Fruit fly (Drosophila melanogaster): ENCODE measurements around the gene CG8661.

The CG8661 gene

DNA sequence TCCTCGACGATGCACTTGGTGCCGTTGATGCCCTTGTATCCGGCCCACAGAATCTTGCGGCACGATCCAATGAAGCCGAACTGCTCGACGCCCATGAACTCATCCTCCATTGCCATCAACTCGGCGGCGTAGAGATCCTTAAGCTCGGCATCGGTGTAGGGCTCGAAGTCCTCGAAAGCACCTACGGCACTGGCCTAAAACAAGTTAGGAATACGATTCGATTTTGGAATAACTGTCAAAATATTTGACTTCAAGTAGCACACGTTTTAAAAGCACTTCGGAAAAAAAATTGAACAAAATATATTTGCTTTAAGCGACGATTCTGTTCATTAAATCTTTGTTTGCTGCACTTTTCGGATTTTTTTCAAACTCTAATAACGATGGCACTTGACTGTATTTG lies 2.1 kb downstream of the CG8661 start, which contains the start of gene CG5445:
Gene CG5445, plus strand, starts transcription at position 301 of the 400 bp plus-strand sequence.
- TF ChIP-seq CG17801 (GFP tag; optimal IDR thresholded peaks at IDR 0.05; ENCODE audit: partially characterized antibody): no peak

DNA sequence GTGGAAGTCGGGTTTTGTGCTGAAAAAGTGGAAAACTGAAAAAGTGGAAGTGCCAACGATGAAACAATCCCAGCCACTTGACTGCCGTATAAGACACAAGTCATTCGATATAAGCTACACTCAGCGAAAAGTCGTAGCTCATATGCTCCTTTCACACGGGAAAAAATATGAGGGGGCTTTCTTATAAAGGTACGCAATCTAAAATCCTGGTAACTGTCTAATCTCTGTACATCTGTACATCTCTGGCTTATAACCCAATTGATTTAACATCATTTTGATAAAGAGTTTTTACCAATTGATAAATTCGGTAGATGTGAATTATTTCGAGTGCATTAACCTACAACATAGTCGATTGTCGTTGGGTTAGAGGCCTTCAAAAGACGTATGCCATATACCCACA lies 9.5 kb downstream of the CG8661 start:
- TF ChIP-seq CG17801 (GFP tag; optimal IDR thresholded peaks at IDR 0.05; ENCODE audit: partially characterized antibody): no peak

dm6 chrX:17265402-17266028 lies 18.8 kb downstream of the CG8661 start:
- TF ChIP-seq CG17801 (GFP tag; optimal IDR thresholded peaks at IDR 0.05; ENCODE audit: partially characterized antibody): no peak

dm6 chrX:17262049-17262448 lies 22.3 kb downstream of the CG8661 start:
- TF ChIP-seq CG17801 (GFP tag; optimal IDR thresholded peaks at IDR 0.05; ENCODE audit: partially characterized antibody): no peak

- TF ChIP-seq CG17801 (GFP tag; optimal IDR thresholded peaks at IDR 0.05; ENCODE audit: partially characterized antibody): no peak
These were observed 28.6 kb downstream of the CG8661 start for dm6 chrX:17255677-17256076.

- TF ChIP-seq CG17801 (GFP tag; optimal IDR thresholded peaks at IDR 0.05; ENCODE audit: partially characterized antibody): no peak
These were observed 30.2 kb downstream of the CG8661 start for dm6 chrX:17254094-17254493.

- peak; percentile 16 for TF ChIP-seq CG17801 (GFP tag; optimal IDR thresholded peaks at IDR 0.05; ENCODE audit: partially characterized antibody)
These were observed 35.0 kb downstream of the CG8661 start, which contains the start of gene CG8675 for dm6 chrX:17249326-17249725. TSS of gene CG8675 (minus strand) at chrX:17249502.

DNA sequence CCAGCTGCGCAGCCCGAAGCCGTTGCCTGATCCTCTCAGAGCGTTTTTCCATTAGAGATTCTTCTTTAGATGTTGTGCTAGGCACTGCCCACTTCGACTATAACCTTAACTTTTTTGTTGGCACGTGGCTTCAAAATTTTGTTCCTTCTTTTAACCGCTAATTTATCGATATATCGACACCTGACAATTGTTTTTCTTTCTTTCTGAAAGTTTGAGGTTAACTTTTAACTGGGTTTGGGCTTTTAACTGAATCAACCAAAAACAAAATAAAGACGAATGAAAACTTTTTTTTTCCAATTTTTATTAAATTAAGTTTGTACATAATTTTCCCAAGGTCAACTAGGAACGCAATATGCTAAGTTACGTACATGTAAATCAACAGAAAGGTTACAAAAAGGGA lies 37.4 kb downstream of the CG8661 start, which contains the start of gene CG42854:
Gene CG42854, minus strand, starts transcription at position 101 of the 400 bp plus-strand sequence.
- no peak for TF ChIP-seq CG17801 (GFP tag; optimal IDR thresholded peaks at IDR 0.05; ENCODE audit: partially characterized antibody)

- TF ChIP-seq CG17801 (GFP tag; optimal IDR thresholded peaks at IDR 0.05; ENCODE audit: partially characterized antibody): peak; percentile 38
These were observed 39.4 kb downstream of the CG8661 start, which contains the start of gene CG8915 for dm6 chrX:17244854-17245253. TSS of gene CG8915 (minus strand) at chrX:17245001.

DNA sequence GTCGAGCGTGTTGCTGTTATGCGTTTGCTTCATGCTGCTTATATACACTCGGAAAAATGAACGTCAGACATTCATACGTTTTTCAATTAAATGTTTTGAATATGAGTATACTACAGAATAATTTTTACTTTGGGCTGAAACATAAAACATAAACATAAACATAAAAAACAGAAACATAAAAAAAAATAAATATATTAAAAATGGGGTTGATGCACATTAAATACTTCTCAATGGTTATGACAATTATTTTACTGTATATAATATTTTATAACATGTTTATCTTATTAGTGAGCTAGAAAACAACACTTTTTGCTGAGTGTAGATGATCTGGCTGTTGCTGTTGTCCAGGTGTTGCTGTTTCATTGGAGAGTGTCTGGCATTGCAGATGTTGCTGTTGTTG lies 46.9 kb downstream of the CG8661 start:
- no peak for TF ChIP-seq CG17801 (GFP tag; optimal IDR thresholded peaks at IDR 0.05; ENCODE audit: partially characterized antibody)

DNA sequence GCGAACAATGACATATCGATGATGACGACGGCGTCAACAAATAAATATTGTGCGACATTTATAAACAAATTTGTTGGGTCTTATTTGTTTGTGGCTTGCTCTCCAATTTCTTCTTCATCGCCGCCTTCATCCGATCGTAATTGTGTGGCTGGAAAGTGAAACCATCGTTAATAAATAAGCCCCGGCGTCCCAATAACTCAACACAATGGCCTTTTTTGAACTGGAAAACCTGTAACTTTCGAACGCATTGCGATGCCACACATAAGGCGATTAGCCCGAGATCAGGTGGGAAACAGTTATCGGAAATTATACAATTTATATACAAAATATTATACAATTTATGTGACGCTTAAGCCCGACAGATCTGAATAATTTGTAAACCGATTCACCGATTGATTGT lies 47.8 kb downstream of the CG8661 start:
- TF ChIP-seq CG17801 (GFP tag; optimal IDR thresholded peaks at IDR 0.05; ENCODE audit: partially characterized antibody): no peak

Measured in ovary, adult (tissue).